Fruit fly (Drosophila melanogaster) whole organism, embryonic: Measurements from ENCODE around the gene ND-B18.

ENCODE experiments used
- Adf1 ChIP-seq: fragments of 200-800 bp; sonication (Bioruptor generic); IDR thresholded peaks from 2 replicates; pipeline ENCODE4 v1.3.6; 2022; ENCODE audit warnings: missing biosample characterization, missing genetic modification characterization
- Asciz ChIP-seq: fragments of 200-800 bp; sonication (Bioruptor generic); optimal IDR thresholded peaks from 2 replicates; lab custom pipeline; 2017; ENCODE audit warnings: missing biosample characterization, mild to moderate bottlenecking, missing genetic modification characterization, missing genetic modification reagents
- Blimp-1 ChIP-seq: fragments of 200-800 bp; sonication (Bioruptor generic); optimal IDR thresholded peaks from 3 replicates; lab custom pipeline; 2018; ENCODE audit warnings: missing biosample characterization, missing genetic modification characterization, mild to moderate bottlenecking, moderate library complexity, missing genetic modification reagents
- CG11093 ChIP-seq: fragments of 200-800 bp; sonication (Bioruptor generic); IDR thresholded peaks from 3 replicates; pipeline ENCODE4 v1.3.6; 2022; ENCODE audit warnings: missing biosample characterization, missing genetic modification characterization
- CG12236 ChIP-seq: fragments of 200-800 bp; sonication (Bioruptor generic); optimal IDR thresholded peaks from 2 replicates; lab custom pipeline; 2016; ENCODE audit warnings: missing biosample characterization, missing genetic modification characterization
- CG12391 ChIP-seq: fragments of 200-800 bp; sonication (Bioruptor generic); optimal IDR thresholded peaks from 3 replicates; lab custom pipeline; 2018; ENCODE audit warnings: missing biosample characterization, mild to moderate bottlenecking, missing genetic modification characterization, moderate library complexity
- CG12659 ChIP-seq: fragments of 200-800 bp; sonication (Bioruptor generic); optimal IDR thresholded peaks from 3 replicates; lab custom pipeline; 2017; ENCODE audit warnings: mild to moderate bottlenecking, missing biosample characterization, missing genetic modification reagents, missing genetic modification characterization
- CG13775 ChIP-seq: fragments of 200-800 bp; sonication (Bioruptor generic); optimal IDR thresholded peaks from 3 replicates; lab custom pipeline; 2017; ENCODE audit warnings: missing biosample characterization, mild to moderate bottlenecking, missing genetic modification characterization
- CG15073 ChIP-seq: fragments of 200-800 bp; sonication (Bioruptor generic); optimal IDR thresholded peaks from 2 replicates; lab custom pipeline; 2016; ENCODE audit warnings: missing biosample characterization, missing genetic modification characterization
- CG15269 ChIP-seq: fragments of 200-800 bp; sonication (Bioruptor generic); optimal IDR thresholded peaks from 2 replicates; lab custom pipeline; 2018; ENCODE audit warnings: missing biosample characterization, mild to moderate bottlenecking, missing genetic modification characterization, moderate library complexity
- CG1647 ChIP-seq: fragments of 200-800 bp; sonication (Bioruptor generic); optimal IDR thresholded peaks from 3 replicates; lab custom pipeline; 2016; ENCODE audit warnings: missing biosample characterization, missing genetic modification characterization
- CG16815 ChIP-seq: fragments of 200-800 bp; sonication (Bioruptor generic); optimal IDR thresholded peaks from 3 replicates; lab custom pipeline; 2017; ENCODE audit warnings: missing biosample characterization, mild to moderate bottlenecking, missing genetic modification characterization
- CG16863 ChIP-seq: fragments of 200-800 bp; sonication (Bioruptor generic); optimal IDR thresholded peaks from 3 replicates; lab custom pipeline; 2016; ENCODE audit warnings: missing biosample characterization, missing genetic modification characterization
- CG17568 ChIP-seq: fragments of 200-800 bp; sonication (Bioruptor generic); optimal IDR thresholded peaks from 2 replicates; lab custom pipeline; 2018; ENCODE audit warnings: missing biosample characterization, mild to moderate bottlenecking, missing genetic modification characterization, moderate library complexity
- CG2202 ChIP-seq: fragments of 200-800 bp; sonication (Bioruptor generic); optimal IDR thresholded peaks from 2 replicates; lab custom pipeline; 2018; ENCODE audit warnings: missing biosample characterization, mild to moderate bottlenecking, missing genetic modification characterization
- CG4404 ChIP-seq: fragments of 200-800 bp; sonication (Bioruptor generic); IDR thresholded peaks from 2 replicates; pipeline ENCODE4 v1.3.6; 2022; ENCODE audit warnings: missing biosample characterization, missing genetic modification characterization
- CG4854 ChIP-seq: fragments of 200-800 bp; sonication (Bioruptor generic); optimal IDR thresholded peaks from 2 replicates; lab custom pipeline; 2016; ENCODE audit warnings: missing biosample characterization, missing genetic modification characterization, inconsistent platforms
- CG6689 ChIP-seq: fragments of 200-800 bp; sonication (Bioruptor generic); IDR thresholded peaks from 2 replicates; pipeline ENCODE4 v1.3.6; 2022; ENCODE audit warnings: missing biosample characterization, missing genetic modification characterization
- CG6813 ChIP-seq: fragments of 200-800 bp; sonication (Bioruptor generic); optimal IDR thresholded peaks from 2 replicates; lab custom pipeline; 2017; ENCODE audit warnings: missing biosample characterization, missing genetic modification characterization, mild to moderate bottlenecking, moderate library complexity, missing genetic modification reagents
- CG7271 ChIP-seq: fragments of 200-800 bp; sonication (Bioruptor generic); optimal IDR thresholded peaks from 2 replicates; lab custom pipeline; 2018; ENCODE audit warnings: missing biosample characterization, mild to moderate bottlenecking, missing genetic modification characterization, moderate library complexity
- CG8388 ChIP-seq: fragments of 200-800 bp; sonication (Bioruptor generic); optimal IDR thresholded peaks from 2 replicates; lab custom pipeline; 2019; ENCODE audit warnings: missing biosample characterization, mild to moderate bottlenecking, missing genetic modification characterization, moderate library complexity
- CG9609 ChIP-seq: fragments of 200-800 bp; sonication (Bioruptor generic); optimal IDR thresholded peaks from 3 replicates; lab custom pipeline; 2016; ENCODE audit warnings: missing biosample characterization, missing genetic modification characterization
- Dfd ChIP-seq, 2 experiments: fragments of >200 bp; optimal IDR thresholded peaks; 2 replicates each; lab custom pipeline; 2017; ENCODE audit warnings: missing biosample characterization in 2 of 2, missing genetic modification characterization in 2 of 2
- Drgx ChIP-seq: fragments of 200-800 bp; sonication (Bioruptor generic); IDR thresholded peaks from 2 replicates; pipeline ENCODE4 v1.3.6; 2022; ENCODE audit warnings: missing biosample characterization, missing genetic modification characterization
- Fer2 ChIP-seq: fragments of 200-800 bp; sonication (Bioruptor generic); optimal IDR thresholded peaks from 2 replicates; lab custom pipeline; 2018; ENCODE audit warnings: missing biosample characterization, mild to moderate bottlenecking, missing genetic modification characterization, moderate library complexity
- HLH3B ChIP-seq: fragments of 200-800 bp; sonication (Bioruptor generic); IDR thresholded peaks from 2 replicates; pipeline ENCODE4 v1.3.6; 2022; ENCODE audit warnings: missing biosample characterization, missing genetic modification characterization
- Lpt ChIP-seq: fragments of >200 bp; optimal IDR thresholded peaks from 2 replicates; lab custom pipeline; 2018; ENCODE audit warnings: missing biosample characterization, missing genetic modification characterization
- Nf-YB ChIP-seq: fragments of 200-800 bp; sonication (Bioruptor generic); optimal IDR thresholded peaks from 3 replicates; lab custom pipeline; 2019; ENCODE audit warnings: missing biosample characterization, mild to moderate bottlenecking, missing genetic modification characterization, moderate library complexity
- Opbp ChIP-seq: fragments of 200-800 bp; sonication (Bioruptor generic); IDR thresholded peaks from 3 replicates; pipeline ENCODE4 v1.3.6; 2022; ENCODE audit warnings: missing biosample characterization, missing genetic modification characterization; ENCODE audit not compliant: partially characterized antibody
- Sox100B ChIP-seq: fragments of 200-800 bp; sonication (Bioruptor generic); optimal IDR thresholded peaks from 3 replicates; lab custom pipeline; 2018; ENCODE audit warnings: missing biosample characterization, mild to moderate bottlenecking, missing genetic modification characterization
- Xrp1 ChIP-seq: fragments of 200-800 bp; sonication (Bioruptor generic); IDR thresholded peaks from 2 replicates; pipeline ENCODE4 v1.3.6; 2022; ENCODE audit warnings: missing biosample characterization, missing genetic modification characterization
- ap ChIP-seq: fragments of 200-800 bp; sonication (Bioruptor generic); IDR thresholded peaks from 2 replicates; pipeline ENCODE4 v1.3.6; 2022; ENCODE audit warnings: missing biosample characterization, missing genetic modification characterization
- bsh ChIP-seq, 2 experiments: fragments of 200-800 bp; sonication (Bioruptor generic); optimal IDR thresholded peaks; 2 replicates each; lab custom pipeline; 2017 to 2018; ENCODE audit warnings: mild to moderate bottlenecking in 2 of 2, missing biosample characterization in 2 of 2, missing genetic modification characterization in 2 of 2, moderate library complexity in 1 of 2
- danr ChIP-seq: fragments of 200-800 bp; sonication (Bioruptor generic); IDR thresholded peaks from 2 replicates; pipeline ENCODE4 v1.3.6; 2022; ENCODE audit warnings: missing biosample characterization, missing genetic modification characterization
- dpn ChIP-seq, 2 experiments: fragments of 200-800 bp; sonication (Bioruptor generic); optimal IDR thresholded peaks; 3 replicates each; lab custom pipeline; 2016; ENCODE audit warnings: missing biosample characterization in 2 of 2, missing genetic modification characterization in 2 of 2
- exex ChIP-seq: fragments of 200-800 bp; sonication (Bioruptor generic); optimal IDR thresholded peaks from 4 replicates; lab custom pipeline; 2018; ENCODE audit warnings: missing biosample characterization, mild to moderate bottlenecking, missing genetic modification characterization, moderate library complexity
- eyg ChIP-seq: fragments of 200-800 bp; sonication (Bioruptor generic); optimal IDR thresholded peaks from 3 replicates; lab custom pipeline; 2016; ENCODE audit warnings: missing biosample characterization, missing genetic modification characterization
- fru ChIP-seq: fragments of >200 bp; optimal IDR thresholded peaks from 2 replicates; lab custom pipeline; 2017
- h ChIP-seq: fragments of >200 bp; optimal IDR thresholded peaks from 2 replicates; lab custom pipeline; 2017
- hb ChIP-seq: fragments of 200-800 bp; sonication (Bioruptor generic); IDR thresholded peaks from 3 replicates; pipeline ENCODE4 v1.3.6; 2022; ENCODE audit warnings: missing biosample characterization, missing genetic modification characterization; ENCODE audit not compliant: partially characterized antibody
- otp ChIP-seq: fragments of 200-800 bp; sonication (Bioruptor generic); IDR thresholded peaks from 3 replicates; pipeline ENCODE4, ENCODE4 v1.3.6; 2022; ENCODE audit warnings: missing biosample characterization, missing genetic modification characterization
- pita ChIP-seq: fragments of 200-800 bp; sonication (Bioruptor generic); optimal IDR thresholded peaks from 2 replicates; lab custom pipeline; 2017; ENCODE audit warnings: missing biosample characterization, mild to moderate bottlenecking, missing genetic modification characterization
- schlank ChIP-seq: fragments of 200-800 bp; sonication (Bioruptor generic); optimal IDR thresholded peaks from 2 replicates; lab custom pipeline; 2018; ENCODE audit warnings: missing biosample characterization, mild to moderate bottlenecking, missing genetic modification characterization
- sisA ChIP-seq: fragments of 200-800 bp; sonication (Bioruptor generic); IDR thresholded peaks from 2 replicates; pipeline ENCODE4 v1.3.6; 2022; ENCODE audit warnings: missing biosample characterization, missing genetic modification characterization
- ssp ChIP-seq: fragments of 200-800 bp; sonication (Bioruptor generic); IDR thresholded peaks from 2 replicates; pipeline ENCODE4 v1.3.6; 2022; ENCODE audit warnings: missing biosample characterization, missing genetic modification characterization
- stc ChIP-seq: fragments of 200-800 bp; sonication (Bioruptor generic); IDR thresholded peaks from 2 replicates; pipeline ENCODE4 v1.3.6; 2022; ENCODE audit warnings: missing biosample characterization, missing genetic modification characterization
- stwl ChIP-seq: fragments of 200-800 bp; sonication (Bioruptor generic); optimal IDR thresholded peaks from 3 replicates; lab custom pipeline; 2018; ENCODE audit warnings: missing biosample characterization, mild to moderate bottlenecking, missing genetic modification characterization, moderate library complexity
- tap ChIP-seq: fragments of 200-800 bp; optimal IDR thresholded peaks from 3 replicates; lab custom pipeline; 2019; ENCODE audit warnings: missing biosample characterization, mild to moderate bottlenecking, missing genetic modification characterization, moderate library complexity
- ttk ChIP-seq: fragments of 200-800 bp; sonication (Bioruptor generic); IDR thresholded peaks from 2 replicates; pipeline ENCODE4 v2.1.2; 2022; ENCODE audit warnings: missing biosample characterization, missing genetic modification characterization
- vnd ChIP-seq: fragments of 200-800 bp; sonication (Bioruptor generic); IDR thresholded peaks from 3 replicates; pipeline ENCODE4 v1.3.6; 2022; ENCODE audit warnings: missing biosample characterization, missing genetic modification characterization; ENCODE audit not compliant: partially characterized antibody

Gene ND-B18

DNA sequence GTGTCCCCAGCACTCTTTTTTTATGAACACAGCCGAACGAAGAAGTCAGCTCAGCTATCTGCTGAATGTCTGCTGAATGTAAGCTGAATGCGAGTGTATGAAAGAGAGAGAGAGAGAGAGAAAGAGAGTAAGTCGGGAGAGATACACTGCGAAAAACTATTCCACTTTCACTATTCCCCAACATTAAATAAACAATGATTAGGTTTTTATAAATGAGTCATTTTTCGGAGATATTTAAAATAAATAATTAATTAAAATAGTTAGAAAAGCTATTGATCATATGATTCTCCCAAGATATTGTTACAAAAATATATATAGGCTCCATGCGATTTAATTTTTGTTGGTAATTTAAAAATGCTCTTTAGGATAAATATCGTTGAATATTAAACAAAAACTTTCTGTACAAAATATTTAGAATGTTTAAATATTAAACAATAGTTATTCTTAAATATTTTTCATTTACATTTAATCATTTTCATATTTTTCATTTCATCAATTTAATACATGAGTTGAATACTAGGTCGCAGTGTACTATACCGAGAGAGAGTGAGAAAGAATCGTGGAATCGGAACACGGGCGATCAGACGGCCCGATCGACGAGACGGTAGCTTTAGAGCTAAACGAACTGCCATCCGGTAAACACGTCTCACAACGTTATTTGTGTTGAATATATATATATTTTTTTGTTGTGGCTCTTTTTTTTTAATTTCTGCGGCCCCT lies 39.5 kb upstream of the ND-B18 start, which contains the start of gene be (continued):
- TF ChIP-seq CG16815 (peak; percentile 52), ttk (GFP tag; lab: Robert Waterston, UW) (no peak; the same call in 1 of the 2 replicates), CG1647 (GFP tag; lab: Kevin White, UChicago) (no peak), dpn (GFP tag; optimal IDR thresholded peaks at IDR 0.05; lab: Kevin White, UChicago) (peak in 1 of 2 experiments; percentile 29), CG8388 (GFP tag; lab: Kevin White, UChicago) (peak; percentile 73), CG4854 (no peak), stwl (no peak), Nf-YB (GFP tag; lab: Kevin White, UChicago) (peak; percentile 73), bsh (GFP tag; optimal IDR thresholded peaks at IDR 0.05; lab: Kevin White, UChicago) (peak in 1 of 2 experiments; percentile 66), CG15073 (GFP tag; lab: Kevin White, UChicago) (no peak), ap (GFP tag; lab: Robert Waterston, UW) (no peak), Opbp (GFP tag; lab: Robert Waterston, UW) (no peak), fru (lab: Kevin White, UChicago) (no peak), Drgx (GFP tag; lab: Robert Waterston, UW) (peak; percentile 38; the same call in 1 of the 2 replicates), CG12659 (GFP tag; lab: Kevin White, UChicago) (peak; percentile 78), CG6689 (GFP tag; lab: Robert Waterston, UW) (peak; percentile 74), h (lab: Kevin White, UChicago) (no peak), Dfd (GFP tag; optimal IDR thresholded peaks at IDR 0.05; lab: Kevin White, UChicago) (no peak), CG13775 (GFP tag; lab: Kevin White, UChicago) (peak; percentile 64), danr (GFP tag; lab: Robert Waterston, UW) (no peak), CG17568 (GFP tag; lab: Kevin White, UChicago) (no peak), CG2202 (tag; lab: Kevin White, UChicago) (no peak), sisA (GFP tag; lab: Robert Waterston, UW) (peak; percentile 49; the same call in 1 of the 2 replicates), CG12391 (tag; lab: Kevin White, UChicago) (peak; percentile 88), tap (tag; lab: Kevin White, UChicago) (peak; percentile 61), CG16863 (GFP tag; lab: Kevin White, UChicago) (no peak), eyg (GFP tag; lab: Kevin White, UChicago) (no peak), CG9609 (GFP tag; lab: Kevin White, UChicago) (no peak), ssp (peak; percentile 51; the same call in 1 of the 2 replicates), Fer2 (tag; lab: Kevin White, UChicago) (peak; percentile 47), Blimp-1 (GFP tag; lab: Kevin White, UChicago) (peak; percentile 66), CG4404 (peak; percentile 62), vnd (no peak), CG6813 (GFP tag; lab: Kevin White, UChicago) (peak; percentile 37), Asciz (GFP tag; lab: Kevin White, UChicago) (peak; percentile 28), otp (GFP tag; lab: Robert Waterston, UW) (0 out of 3 replicates have a peak, but pooled peaks have one; percentile 29), CG7271 (tag; lab: Kevin White, UChicago) (no peak), HLH3B (no peak), CG11093 (GFP tag; lab: Robert Waterston, UW) (0 out of 3 replicates have a peak, but pooled peaks have one; percentile 24), schlank (tag; lab: Kevin White, UChicago) (no peak), exex (tag; lab: Kevin White, UChicago) (no peak), pita (GFP tag; lab: Kevin White, UChicago) (no peak), Lpt (GFP tag; lab: Kevin White, UChicago) (no peak), CG12236 (no peak), CG15269 (tag; lab: Kevin White, UChicago) (peak; percentile 78), stc (GFP tag; lab: Robert Waterston, UW) (no peak; the same call in 1 of the 2 replicates), Adf1 (GFP tag; lab: Robert Waterston, UW) (no peak), Sox100B (GFP tag; lab: Kevin White, UChicago) (peak; percentile 87), Xrp1 (peak; percentile 72), hb (GFP tag; lab: Robert Waterston, UW) (no peak)
